Worm (Caenorhabditis elegans): ENCODE results near the gene lin-7.

- TF ChIP-seq ceh-100 (GFP tag; IDR thresholded peaks at IDR 0.05) (no peak), unc-62 (GFP tag; optimal IDR thresholded peaks at IDR 0.05) (no peak), F55B11.4 (tag; optimal IDR thresholded peaks at IDR 0.05; ENCODE audit: borderline replicate concordance, insufficient read depth) (no peak), lin-40 (tag; optimal IDR thresholded peaks at IDR 0.05) (no peak), lag-1 (GFP tag; IDR thresholded peaks at IDR 0.05) (no peak), ztf-3 (GFP tag; optimal IDR thresholded peaks at IDR 0.05) (no peak), efl-1 (GFP tag; optimal IDR thresholded peaks at IDR 0.05) (peak; percentile 55), ztf-25 (GFP tag; IDR thresholded peaks at IDR 0.05) (no peak), ceh-91 (GFP tag; IDR thresholded peaks at IDR 0.05) (peak; percentile 66)
Observed at ce11 chrII:14312182-14312581, 37.0 kb downstream of the lin-7 start.
